Fruit fly (Drosophila melanogaster): ENCODE measurements around the gene CG6567.

The CG6567 gene

dm6 chr3R:10842422-10842821, 11.8 kb downstream of the CG6567 start:
- TF ChIP-seq CG8478 (optimal IDR thresholded peaks at IDR 0.05): no peak
- TF ChIP-seq CTCF (optimal IDR thresholded peaks at IDR 0.05): no peak

- TF ChIP-seq CTCF (optimal IDR thresholded peaks at IDR 0.05) (no peak), CG8478 (optimal IDR thresholded peaks at IDR 0.05) (no peak)
Observed at dm6 chr3R:10836924-10837323, 17.3 kb downstream of the CG6567 start.

DNA sequence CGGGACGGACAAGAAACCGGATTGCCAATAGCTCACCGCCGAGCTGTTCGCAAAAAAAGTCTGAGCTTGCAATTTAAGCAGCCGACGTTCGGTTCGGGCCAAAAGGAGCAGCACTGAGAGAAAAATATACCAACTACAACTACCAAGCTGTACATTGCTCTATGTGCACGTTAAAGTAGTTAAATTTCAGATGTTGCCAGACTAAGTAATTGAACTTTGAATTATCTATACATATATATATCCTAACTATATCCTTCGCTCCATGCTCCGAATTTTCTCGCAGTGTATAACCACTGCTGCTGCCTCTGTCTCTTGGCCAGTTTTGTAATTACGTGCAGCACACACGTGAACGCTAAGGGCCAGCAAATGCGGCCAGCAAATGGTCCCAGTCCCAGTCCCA, 19.4 kb downstream of the CG6567 start:
- TF ChIP-seq CTCF (optimal IDR thresholded peaks at IDR 0.05) (no peak), CG8478 (optimal IDR thresholded peaks at IDR 0.05) (no peak)

dm6 chr3R:10832526-10833165, 21.6 kb downstream of the CG6567 start:
- TF ChIP-seq CTCF (optimal IDR thresholded peaks at IDR 0.05): no peak
- no peak for TF ChIP-seq CG8478 (optimal IDR thresholded peaks at IDR 0.05)

dm6 chr3R:10829746-10830145, 24.5 kb downstream of the CG6567 start:
- TF ChIP-seq CTCF (optimal IDR thresholded peaks at IDR 0.05) (no peak), CG8478 (optimal IDR thresholded peaks at IDR 0.05) (no peak)

DNA sequence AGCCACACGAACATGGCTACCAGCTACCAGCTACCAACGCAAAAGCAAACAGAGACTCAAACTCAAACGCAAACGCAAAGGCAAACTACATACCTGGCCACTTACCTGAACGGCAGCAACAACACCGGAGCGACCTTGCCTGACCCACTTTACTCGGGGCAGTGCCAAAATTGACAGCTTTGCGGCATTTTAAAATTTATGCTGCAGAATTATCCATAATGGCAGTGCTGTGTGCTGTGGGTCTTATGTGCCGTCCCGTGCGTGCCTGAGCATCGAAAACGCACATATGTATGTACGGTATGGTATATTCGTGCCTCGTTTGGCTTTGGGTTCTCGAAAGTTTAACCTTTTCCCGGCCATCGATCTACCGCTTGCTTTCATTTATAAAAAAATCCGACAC, 25.6 kb downstream of the CG6567 start:
- TF ChIP-seq CTCF (optimal IDR thresholded peaks at IDR 0.05) (no peak), CG8478 (optimal IDR thresholded peaks at IDR 0.05) (no peak)

DNA sequence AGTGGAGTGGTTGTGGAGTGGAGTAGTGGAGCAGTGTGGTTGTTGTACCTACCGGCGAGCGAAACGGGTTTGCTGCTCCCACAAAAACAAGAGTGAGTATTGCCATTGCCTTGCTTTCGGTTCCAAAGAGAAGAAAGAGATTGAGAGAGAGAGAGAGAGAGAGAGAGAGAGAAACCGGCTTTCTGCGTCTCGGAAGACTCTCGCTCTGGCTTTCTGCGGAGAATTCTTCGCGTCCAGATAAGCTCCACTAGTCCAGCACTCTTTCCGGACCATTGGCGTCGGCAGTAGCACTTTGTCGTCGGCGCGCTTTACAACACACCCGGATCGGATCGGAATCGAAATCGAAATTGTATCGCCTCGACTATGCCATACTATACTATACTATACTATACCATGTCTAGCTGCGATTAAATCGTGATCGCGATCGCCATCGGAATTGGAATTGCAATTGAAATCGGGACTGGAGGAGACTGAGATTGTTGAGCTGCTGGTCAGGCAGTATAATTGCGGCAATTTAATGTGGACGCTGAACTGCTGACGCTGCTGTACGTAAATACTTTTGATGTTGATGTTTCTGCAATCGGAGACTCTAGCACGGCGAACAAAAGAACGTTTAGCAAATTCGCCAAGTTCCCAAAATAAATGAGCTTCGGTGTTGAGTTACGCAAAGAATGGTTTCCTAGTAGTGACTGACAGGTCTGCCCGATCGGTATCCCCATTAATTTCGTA, 27.3 kb downstream of the CG6567 start, which contains the start of gene Cad86C:
Gene Cad86C (plus strand): TSS at position 284 of the 729 bp plus-strand sequence.
- no peak for TF ChIP-seq CG8478 (optimal IDR thresholded peaks at IDR 0.05)

DNA sequence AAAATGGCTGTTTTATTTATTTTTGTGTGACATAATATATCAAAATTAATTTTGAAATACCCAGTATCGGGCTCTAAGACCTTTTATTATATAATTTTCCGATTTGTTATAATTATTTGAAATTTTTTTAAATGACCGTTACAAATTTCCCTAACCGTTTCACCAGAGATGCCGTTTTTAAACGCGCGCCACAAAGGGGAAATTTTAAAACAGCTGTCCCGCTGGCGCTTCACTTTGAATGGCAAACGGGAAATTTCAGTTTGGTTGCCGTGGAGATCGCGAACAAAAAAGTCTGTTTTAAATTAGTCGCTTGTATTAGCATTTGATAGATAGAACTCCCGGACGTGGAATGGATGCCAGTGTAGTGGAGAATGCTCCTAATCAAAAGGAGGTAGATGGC, 39.2 kb downstream of the CG6567 start, which contains the start of the genes CG14693 and TTLL15:
Gene CG14693 (minus strand): TSS at position 16 of the 400 bp plus-strand sequence.
Gene TTLL15 (plus strand): TSS at position 257 of the 400 bp plus-strand sequence.
- no peak for TF ChIP-seq CG8478 (optimal IDR thresholded peaks at IDR 0.05)

dm6 chr3R:10803855-10804254, 50.4 kb downstream of the CG6567 start, which contains the start of gene CG14692:
Gene CG14692, minus strand, starts transcription at chr3R:10803955.
- TF ChIP-seq CG8478 (optimal IDR thresholded peaks at IDR 0.05) (no peak), CTCF (optimal IDR thresholded peaks at IDR 0.05) (no peak)
